Fruit fly (Drosophila melanogaster): ENCODE measurements around the gene bgm.

The bgm gene

dm6 chr2L:14031439-14031838 is 18.6 kb downstream of the bgm start, which contains the start of gene CG18095:
TSS of gene CG18095 (minus strand) at chr2L:14031539.
- TF ChIP-seq ATbp (GFP tag; optimal IDR thresholded peaks at IDR 0.05) (no peak), CG9727 (GFP tag; optimal IDR thresholded peaks at IDR 0.05) (no peak), CG13123 (GFP tag; optimal IDR thresholded peaks at IDR 0.05) (no peak), CG6813 (GFP tag; optimal IDR thresholded peaks at IDR 0.05) (no peak), CG10959 (GFP tag; IDR thresholded peaks at IDR 0.05) (no peak), hkb (optimal IDR thresholded peaks at IDR 0.05) (no peak), hkb (GFP tag; IDR thresholded peaks at IDR 0.05) (no peak), CG13624 (GFP tag; optimal IDR thresholded peaks at IDR 0.05) (no peak), CG8388 (GFP tag; optimal IDR thresholded peaks at IDR 0.05) (no peak), CG3726 (GFP tag; IDR thresholded peaks at IDR 0.05) (no peak), CG3995 (GFP tag; optimal IDR thresholded peaks at IDR 0.05) (no peak), Hey (tag; optimal IDR thresholded peaks at IDR 0.05) (no peak), Stat92E (GFP tag; optimal IDR thresholded peaks at IDR 0.05) (no peak)

- 0 out of 2 replicates have a peak, but pooled peaks have one; percentile 58 for TF ChIP-seq CG16779 (GFP tag; IDR thresholded peaks at IDR 0.05)
- no peak for TF ChIP-seq HmgZ (tag; optimal IDR thresholded peaks at IDR 0.05)
- TF ChIP-seq Sry-δ (GFP tag; optimal IDR thresholded peaks at IDR 0.05), result no peak
- no peak for TF ChIP-seq wor (GFP tag; IDR thresholded peaks at IDR 0.05)
- TF ChIP-seq Hr78 (GFP tag; optimal IDR thresholded peaks at IDR 0.05), result no peak
- TF ChIP-seq Abd-B (GFP tag; optimal IDR thresholded peaks at IDR 0.05), result no peak
- TF ChIP-seq CG17802 (tag; optimal IDR thresholded peaks at IDR 0.05), result no peak
- no peak for TF ChIP-seq ato (GFP tag; IDR thresholded peaks at IDR 0.05; ENCODE audit: partially characterized antibody)
- TF ChIP-seq Ets65A (GFP tag), result peak; percentile 83
- no peak for TF ChIP-seq CG17829 (tag; optimal IDR thresholded peaks at IDR 0.05)
- TF ChIP-seq CG8388 (GFP tag; optimal IDR thresholded peaks at IDR 0.05), result no peak
- no peak for TF ChIP-seq Hmr (GFP tag; optimal IDR thresholded peaks at IDR 0.05)
- TF ChIP-seq CG12236 (GFP tag; optimal IDR thresholded peaks at IDR 0.05), result no peak
- TF ChIP-seq CG6654 (GFP tag; optimal IDR thresholded peaks at IDR 0.05), result peak; percentile 62
- no peak for TF ChIP-seq CG7987 (GFP tag; optimal IDR thresholded peaks at IDR 0.05)
- TF ChIP-seq tll (GFP tag; optimal IDR thresholded peaks at IDR 0.05), result no peak
- TF ChIP-seq lov (optimal IDR thresholded peaks at IDR 0.05), result no peak
- TF ChIP-seq lov (GFP tag; IDR thresholded peaks at IDR 0.05), result no peak
- 0 out of 4 replicates have a peak, but pooled peaks have one; percentile 66 for TF ChIP-seq chinmo (GFP tag; IDR thresholded peaks at IDR 0.05; ENCODE audit: partially characterized antibody)
- no peak for TF ChIP-seq CG13287 (GFP tag; IDR thresholded peaks at IDR 0.05; ENCODE audit: partially characterized antibody)
- TF ChIP-seq oc (tag; optimal IDR thresholded peaks at IDR 0.05), result no peak
- TF ChIP-seq CG3726 (GFP tag; IDR thresholded peaks at IDR 0.05), result no peak
- no peak for TF ChIP-seq Lhr (GFP tag; optimal IDR thresholded peaks at IDR 0.05)
- TF ChIP-seq PHDP (tag; optimal IDR thresholded peaks at IDR 0.05), result no peak
- no peak for TF ChIP-seq CG7271 (tag; optimal IDR thresholded peaks at IDR 0.05)
- no peak for TF ChIP-seq CG1233 (GFP tag; optimal IDR thresholded peaks at IDR 0.05)
- TF ChIP-seq CG3163 (GFP tag; optimal IDR thresholded peaks at IDR 0.05), result peak; percentile 81
- no peak for TF ChIP-seq Eip74EF (GFP tag; optimal IDR thresholded peaks at IDR 0.05)
- TF ChIP-seq Deaf1 (tag; optimal IDR thresholded peaks at IDR 0.05), result peak; percentile 93
- TF ChIP-seq Ptx1 (GFP tag; IDR thresholded peaks at IDR 0.05), result no peak
- no peak for TF ChIP-seq ash1 (GFP tag; optimal IDR thresholded peaks at IDR 0.05)
- no peak for TF ChIP-seq tgo (GFP tag; IDR thresholded peaks at IDR 0.05)
- TF ChIP-seq CG4730 (GFP tag; IDR thresholded peaks at IDR 0.05), result no peak
- no peak for TF ChIP-seq CG14050 (GFP tag; IDR thresholded peaks at IDR 0.05)
- no peak for TF ChIP-seq CG14014 (GFP tag; IDR thresholded peaks at IDR 0.05)
- 0 out of 3 replicates have a peak, but pooled peaks have one; percentile 11 for TF ChIP-seq Dbx (GFP tag; IDR thresholded peaks at IDR 0.05)
- no peak for TF ChIP-seq CG15514 (GFP tag; optimal IDR thresholded peaks at IDR 0.05)
- no peak for TF ChIP-seq chif (GFP tag; optimal IDR thresholded peaks at IDR 0.05)
Observed at dm6 chr2L:14038718-14039117, 25.9 kb downstream of the bgm start.

Measured in whole organism, embryonic.